Fruit fly (Drosophila melanogaster): ENCODE measurements around the gene CG44008.

- TF ChIP-seq psq (GFP tag; optimal IDR thresholded peaks at IDR 0.05), result no peak
- TF ChIP-seq Dfd (GFP tag; optimal IDR thresholded peaks at IDR 0.05), result no peak
- no peak for TF ChIP-seq pan (optimal IDR thresholded peaks at IDR 0.05)
Measured at dm6 chr2L:11834308-11834707, 7.9 kb downstream of the CG44008 start, which contains the start of gene CG45012.

Data from whole organism, wandering third instar larva.